Worm (Caenorhabditis elegans) whole organism, L4 larva: ENCODE measurements around the gene F10D7.5.
A peak's percentile ranks its signal among the peaks of the same experiment; 100 is the strongest.

Experiments
- D1046.2 ChIP-seq: fragments of 200-800 bp; sonication (Bioruptor generic); IDR thresholded peaks from 2 replicates; pipeline ENCODE4 v1.3.6; 2022; ENCODE audit warnings: missing genetic modification characterization, missing compliant biosample characterization
- F10B5.3 ChIP-seq: sonication (generic microtip); optimal IDR thresholded peaks from 2 replicates; lab custom pipeline; 2016; ENCODE audit warnings: mild to moderate bottlenecking, missing genetic modification characterization, missing compliant biosample characterization
- F26F4.8 ChIP-seq: fragments of 200-800 bp; sonication (Bioruptor generic); conservative IDR thresholded peaks from 2 replicates; pipeline ENCODE4 v1.3.6; 2022; ENCODE audit warnings: missing genetic modification characterization, missing compliant biosample characterization
- F44E2.7 ChIP-seq: fragments of 200-800 bp; sonication (Bioruptor generic); IDR thresholded peaks from 2 replicates; pipeline ENCODE4 v2.1.2; 2022; ENCODE audit warnings: missing genetic modification characterization, missing compliant biosample characterization
- F49E8.2 ChIP-seq: sonication (generic microtip); optimal IDR thresholded peaks from 2 replicates; lab custom pipeline; 2016; ENCODE audit warnings: missing compliant biosample characterization, mild to moderate bottlenecking, missing genetic modification characterization, borderline replicate concordance
- Y105C5A.15 ChIP-seq: fragments of 200-800 bp; sonication (Bioruptor generic); IDR thresholded peaks from 2 replicates; pipeline ENCODE4 v1.3.6; 2022; ENCODE audit warnings: missing genetic modification characterization, missing compliant biosample characterization
- Y5F2A.4 ChIP-seq: fragments of 200-800 bp; sonication (Bioruptor generic); optimal IDR thresholded peaks from 2 replicates; lab custom pipeline; 2018; ENCODE audit warnings: mild to moderate bottlenecking, missing genetic modification characterization, missing compliant biosample characterization
- ZK546.5 ChIP-seq, 2 experiments: sonication (generic microtip); optimal IDR thresholded peaks; 2 replicates each; lab custom pipeline; 2017; ENCODE audit warnings: missing biosample characterization in 2 of 2, missing genetic modification characterization in 2 of 2
- aha-1 ChIP-seq: fragments of 150-350 bp; peaks from one replicate; lab custom pipeline; 2014; ENCODE audit warnings: missing biosample characterization, missing genetic modification characterization
- aly-2 ChIP-seq: sonication (generic microtip); optimal IDR thresholded peaks from 2 replicates; lab custom pipeline; 2018; ENCODE audit warnings: missing biosample characterization, missing genetic modification characterization
- arid-1 ChIP-seq: fragments of 200-800 bp; sonication (Bioruptor generic); conservative IDR thresholded peaks from 2 replicates; pipeline ENCODE4 v1.3.6; 2022; ENCODE audit warnings: missing genetic modification reagents, missing genetic modification characterization, missing compliant biosample characterization
- attf-4 ChIP-seq: sonication (generic microtip); optimal IDR thresholded peaks from 3 replicates; lab custom pipeline; 2017; ENCODE audit warnings: missing biosample characterization, missing genetic modification characterization
- ceh-28 ChIP-seq: fragments of 150-350 bp; optimal IDR thresholded peaks from 2 replicates; lab custom pipeline; 2014; ENCODE audit warnings: missing biosample characterization, missing genetic modification reagents, missing genetic modification characterization
- ceh-32 ChIP-seq: sonication (generic microtip); optimal IDR thresholded peaks from 2 replicates; lab custom pipeline; 2016; ENCODE audit warnings: mild to moderate bottlenecking, missing genetic modification characterization, missing compliant biosample characterization; ENCODE audit not compliant: poor library complexity
- ceh-44 ChIP-seq: fragments of 200-800 bp; sonication (Bioruptor generic); IDR thresholded peaks from 2 replicates; pipeline ENCODE4 v1.3.6; 2022; ENCODE audit warnings: missing genetic modification reagents, missing genetic modification characterization, missing compliant biosample characterization
- ces-1 ChIP-seq: fragments of 150-350 bp; sonication (generic microtip); optimal IDR thresholded peaks from 4 replicates; lab custom pipeline; 2014; ENCODE audit warnings: missing biosample characterization, missing genetic modification reagents, missing genetic modification characterization
- daf-12 ChIP-seq: fragments of 150-350 bp; optimal IDR thresholded peaks from 2 replicates; lab custom pipeline; 2014; ENCODE audit warnings: missing biosample characterization, missing genetic modification reagents, missing genetic modification characterization
- daf-16 ChIP-seq, 3 experiments: sonication (generic microtip); optimal IDR thresholded peaks; 2 replicates each; lab custom pipeline; 2016 to 2017; ENCODE audit warnings: missing genetic modification characterization in 3 of 3, missing genetic modification reagents in 3 of 3, mild to moderate bottlenecking in 2 of 3, missing compliant biosample characterization in 2 of 3, missing biosample characterization in 1 of 3, moderate library complexity in 1 of 3
- dmd-6 ChIP-seq: fragments of 200-800 bp; sonication (Bioruptor generic); IDR thresholded peaks from 2 replicates; pipeline ENCODE4 v1.3.6; 2022; ENCODE audit warnings: missing genetic modification reagents, missing genetic modification characterization, missing compliant biosample characterization
- dpl-1 ChIP-seq: fragments of 150-350 bp; optimal IDR thresholded peaks from 2 replicates; lab custom pipeline; 2014; ENCODE audit warnings: missing biosample characterization, missing genetic modification reagents, missing genetic modification characterization
- egl-43 ChIP-seq: fragments of 200-800 bp; sonication (Bioruptor generic); IDR thresholded peaks from 2 replicates; pipeline ENCODE4 v1.3.6; 2022; ENCODE audit warnings: missing genetic modification reagents, missing genetic modification characterization, missing compliant biosample characterization
- fkh-10 ChIP-seq: fragments of 150-350 bp; optimal IDR thresholded peaks from 2 replicates; lab custom pipeline; 2014; ENCODE audit warnings: missing biosample characterization, missing genetic modification reagents, missing genetic modification characterization
- hlh-30 ChIP-seq: sonication (generic microtip); optimal IDR thresholded peaks from 2 replicates; lab custom pipeline; 2017; ENCODE audit warnings: antibody characterized with exemption, mild to moderate bottlenecking, missing genetic modification characterization, missing compliant biosample characterization; ENCODE audit not compliant: insufficient read depth
- lim-7 ChIP-seq: fragments of 200-800 bp; sonication (Bioruptor generic); IDR thresholded peaks from 2 replicates; pipeline ENCODE4 v1.3.6; 2022; ENCODE audit warnings: missing genetic modification characterization, missing compliant biosample characterization
- lin-15B ChIP-seq: fragments of 150-350 bp; sonication (generic microtip); optimal IDR thresholded peaks from 3 replicates; lab custom pipeline; 2014; ENCODE audit warnings: missing biosample characterization, missing genetic modification characterization
- lin-38 ChIP-seq: fragments of 200-800 bp; sonication (Bioruptor generic); IDR thresholded peaks from 2 replicates; pipeline ENCODE4 v1.3.6; 2022; ENCODE audit warnings: missing genetic modification reagents, missing genetic modification characterization, missing compliant biosample characterization
- lin-39 ChIP-seq: fragments of 150-350 bp; optimal IDR thresholded peaks from 2 replicates; lab custom pipeline; 2014; ENCODE audit warnings: missing biosample characterization, missing genetic modification reagents, missing genetic modification characterization
- lir-3 ChIP-seq: sonication (generic microtip); optimal IDR thresholded peaks from 2 replicates; lab custom pipeline; 2016; ENCODE audit warnings: mild to moderate bottlenecking, missing genetic modification characterization, missing compliant biosample characterization
- lsy-2 ChIP-seq, 2 experiments: fragments of 150-350 bp in 1 of 2; sonication (generic microtip) in 1 of 2; optimal IDR thresholded peaks; 2 replicates each; lab custom pipeline; 2014 to 2017; ENCODE audit warnings: missing biosample characterization in 2 of 2, missing genetic modification characterization in 2 of 2
- mdl-1 ChIP-seq, 2 experiments: fragments of 150-350 bp in 1 of 2; sonication (generic microtip) in 1 of 2; optimal IDR thresholded peaks; 2 replicates each; lab custom pipeline; 2014 to 2017; ENCODE audit warnings: missing biosample characterization in 2 of 2, missing genetic modification characterization in 2 of 2
- mdt-29 ChIP-seq: fragments of 200-800 bp; sonication (Bioruptor generic); IDR thresholded peaks from 2 replicates; pipeline ENCODE4 v1.3.6; 2022; ENCODE audit warnings: missing genetic modification reagents, missing genetic modification characterization, missing compliant biosample characterization
- mep-1 ChIP-seq: fragments of 150-350 bp; sonication (generic microtip); optimal IDR thresholded peaks from 3 replicates; lab custom pipeline; 2014; ENCODE audit warnings: missing biosample characterization, missing genetic modification characterization
- mes-2 ChIP-seq: sonication (generic microtip); optimal IDR thresholded peaks from 2 replicates; lab custom pipeline; 2016; ENCODE audit warnings: missing genotype, mild to moderate bottlenecking, missing genetic modification characterization, missing compliant biosample characterization; ENCODE audit not compliant: poor library complexity, severe bottlenecking
- nhr-10 ChIP-seq: fragments of 150-350 bp; optimal IDR thresholded peaks from 2 replicates; lab custom pipeline; 2014; ENCODE audit warnings: missing biosample characterization, missing genetic modification characterization
- nhr-237 ChIP-seq: sonication (generic microtip); optimal IDR thresholded peaks from 2 replicates; lab custom pipeline; 2017; ENCODE audit warnings: missing biosample characterization, missing genetic modification characterization
- nhr-28 ChIP-seq: fragments of 150-350 bp; optimal IDR thresholded peaks from 2 replicates; lab custom pipeline; 2014; ENCODE audit warnings: missing biosample characterization, missing genetic modification characterization
- nhr-42 ChIP-seq: fragments of 200-800 bp; sonication (Bioruptor generic); IDR thresholded peaks from 2 replicates; pipeline ENCODE4 v1.3.6; 2022; ENCODE audit warnings: missing genetic modification characterization, missing compliant biosample characterization
- nhr-6 ChIP-seq: fragments of 150-350 bp; optimal IDR thresholded peaks from 2 replicates; lab custom pipeline; 2014; ENCODE audit warnings: missing biosample characterization, missing genetic modification characterization
- nhr-77 ChIP-seq: fragments of 150-350 bp; optimal IDR thresholded peaks from 2 replicates; lab custom pipeline; 2014; ENCODE audit warnings: missing biosample characterization, missing genetic modification characterization
- pqm-1 ChIP-seq: sonication (generic microtip); optimal IDR thresholded peaks from 2 replicates; lab custom pipeline; 2017; ENCODE audit warnings: missing biosample characterization, missing genetic modification characterization
- rbr-2 ChIP-seq: sonication (generic microtip); optimal IDR thresholded peaks from 2 replicates; lab custom pipeline; 2016; ENCODE audit warnings: missing genotype, missing genetic modification characterization, missing compliant biosample characterization
- set-16 ChIP-seq: fragments of 200-800 bp; sonication (Bioruptor generic); IDR thresholded peaks from 2 replicates; pipeline ENCODE4 v1.3.6; 2022; ENCODE audit warnings: missing genetic modification reagents, missing genetic modification characterization, missing compliant biosample characterization
- skn-1 ChIP-seq: fragments of 150-350 bp; optimal IDR thresholded peaks from 2 replicates; lab custom pipeline; 2014; ENCODE audit warnings: missing biosample characterization, missing genetic modification characterization
- tag-97 ChIP-seq: fragments of 200-800 bp; sonication (Bioruptor generic); IDR thresholded peaks from 2 replicates; pipeline ENCODE4 v1.3.6; 2022; ENCODE audit warnings: missing genetic modification characterization, missing compliant biosample characterization
- tra-1 ChIP-seq: fragments of 200-800 bp; sonication (Bioruptor generic); IDR thresholded peaks from 2 replicates; pipeline ENCODE4 v1.3.6; 2022; ENCODE audit warnings: missing genetic modification reagents, missing genetic modification characterization, missing compliant biosample characterization
- unc-39 ChIP-seq: sonication (generic microtip); optimal IDR thresholded peaks from 2 replicates; lab custom pipeline; 2017; ENCODE audit warnings: missing biosample characterization, missing genetic modification characterization
- unc-62 ChIP-seq, 3 experiments: fragments of 150-350 bp in 1 of 3; sonication (generic microtip); optimal IDR thresholded peaks in 2 of 3; peaks in 1 of 3; 1 replicate in 1 of 3; 2 replicates in 2 of 3; lab custom pipeline; 2014 to 2017; ENCODE audit warnings: missing biosample characterization in 3 of 3, missing genetic modification characterization in 3 of 3, missing genetic modification reagents in 3 of 3, missing genotype in 1 of 3
- vab-7 ChIP-seq: fragments of 200-800 bp; sonication (Bioruptor generic); IDR thresholded peaks from 2 replicates; pipeline ENCODE4 v1.3.6; 2022; ENCODE audit warnings: missing genetic modification reagents, missing genetic modification characterization, missing compliant biosample characterization
- zag-1 ChIP-seq: fragments of 150-350 bp; optimal IDR thresholded peaks from 2 replicates; lab custom pipeline; 2014; ENCODE audit warnings: missing biosample characterization, missing genetic modification characterization
- zfp-2 ChIP-seq: sonication (generic microtip); optimal IDR thresholded peaks from 2 replicates; lab custom pipeline; 2016; ENCODE audit warnings: mild to moderate bottlenecking, missing genetic modification characterization, missing compliant biosample characterization
- zip-2 ChIP-seq: fragments of 150-350 bp; optimal IDR thresholded peaks from 2 replicates; lab custom pipeline; 2014; ENCODE audit warnings: missing biosample characterization, missing genetic modification characterization

Gene F10D7.5

ce11 chrX:17386130-17386529, 5.3 kb downstream of the F10D7.5 start:
- no peak for TF ChIP-seq tag-97 (GFP tag; lab: Robert Waterston, UW)
- TF ChIP-seq Y5F2A.4: no peak
- TF ChIP-seq mep-1 (tag; lab: Kevin White, UChicago): no peak
- no peak for TF ChIP-seq nhr-10
- TF ChIP-seq daf-16 (GFP tag; optimal IDR thresholded peaks at IDR 0.05; lab: Kevin White, UChicago): no peak
- peak; percentile 81 for TF ChIP-seq daf-16 (tag; optimal IDR thresholded peaks at IDR 0.05; lab: Kevin White, UChicago)
- TF ChIP-seq vab-7 (GFP tag; lab: Robert Waterston, UW): no peak
- no peak for TF ChIP-seq mdt-29 (GFP tag; lab: Robert Waterston, UW)
- TF ChIP-seq F10B5.3 (tag; lab: Kevin White, UChicago): no peak
- TF ChIP-seq ces-1 (GFP tag; lab: Kevin White, UChicago): no peak
- no peak for TF ChIP-seq aha-1 (tag; lab: Kevin White, UChicago)
- TF ChIP-seq unc-62 (GFP tag; optimal IDR thresholded peaks at IDR 0.05 in 1 of 2; lab: Kevin White, UChicago): peak in 1 of 2 experiments; percentile 78
- no peak for TF ChIP-seq unc-62 (tag; optimal IDR thresholded peaks at IDR 0.05; lab: Kevin White, UChicago)
- TF ChIP-seq fkh-10 (GFP tag; lab: Kevin White, UChicago): no peak
- no peak for TF ChIP-seq set-16 (GFP tag; lab: Robert Waterston, UW)
- TF ChIP-seq daf-12: no peak
- no peak for TF ChIP-seq mes-2
- TF ChIP-seq dpl-1 (GFP tag; lab: Kevin White, UChicago): no peak
- no peak for TF ChIP-seq attf-4 (tag; lab: Kevin White, UChicago)
- TF ChIP-seq nhr-237 (tag; lab: Kevin White, UChicago): no peak
- TF ChIP-seq pqm-1 (tag; lab: Kevin White, UChicago): peak; percentile 53
- TF ChIP-seq unc-39 (tag; lab: Kevin White, UChicago): no peak
- no peak for TF ChIP-seq lin-15B (tag; lab: Kevin White, UChicago)
- TF ChIP-seq nhr-42: no peak
- TF ChIP-seq lim-7 (GFP tag; lab: Robert Waterston, UW): no peak
- no peak for TF ChIP-seq ceh-44
- no peak for TF ChIP-seq skn-1 (tag; lab: Kevin White, UChicago)
- peak; percentile 1 for TF ChIP-seq nhr-28 (tag; lab: Kevin White, UChicago)
- no peak for TF ChIP-seq ceh-32 (tag; lab: Kevin White, UChicago)
- TF ChIP-seq zfp-2 (tag; lab: Kevin White, UChicago): no peak
- no peak for TF ChIP-seq F44E2.7 (GFP tag; lab: Robert Waterston, UW)
- TF ChIP-seq lin-39 (tag; lab: Kevin White, UChicago): no peak

ce11 chrX:17385102-17385501, 6.3 kb downstream of the F10D7.5 start:
- TF ChIP-seq unc-62 (GFP tag; optimal IDR thresholded peaks at IDR 0.05 in 1 of 2; lab: Kevin White, UChicago): peak in 1 of 2 experiments; percentile 85
- TF ChIP-seq unc-62 (tag; optimal IDR thresholded peaks at IDR 0.05; lab: Kevin White, UChicago): no peak
- TF ChIP-seq nhr-237 (tag; lab: Kevin White, UChicago): no peak
- TF ChIP-seq arid-1 (GFP tag; lab: Robert Waterston, UW): no peak
- TF ChIP-seq dmd-6 (GFP tag; lab: Robert Waterston, UW): no peak
- TF ChIP-seq D1046.2: no peak
- no peak for TF ChIP-seq mdt-29 (GFP tag; lab: Robert Waterston, UW)
- TF ChIP-seq zip-2 (tag; lab: Kevin White, UChicago): no peak
- no peak for TF ChIP-seq rbr-2 (tag; lab: Kevin White, UChicago)
- TF ChIP-seq aly-2 (tag; lab: Kevin White, UChicago): no peak
- TF ChIP-seq zag-1 (tag; lab: Kevin White, UChicago): no peak
- TF ChIP-seq lin-38 (GFP tag; lab: Robert Waterston, UW): no peak
- no peak for TF ChIP-seq F26F4.8 (GFP tag; lab: Robert Waterston, UW)
- TF ChIP-seq ceh-44: no peak
- no peak for TF ChIP-seq tra-1 (GFP tag; lab: Robert Waterston, UW)
- TF ChIP-seq ZK546.5 (tag; optimal IDR thresholded peaks at IDR 0.05; lab: Kevin White, UChicago): no peak
- TF ChIP-seq lir-3 (tag; lab: Kevin White, UChicago): no peak
- no peak for TF ChIP-seq egl-43 (GFP tag; lab: Robert Waterston, UW)
- no peak for TF ChIP-seq Y105C5A.15 (GFP tag; lab: Robert Waterston, UW)
- no peak for TF ChIP-seq lsy-2 (tag; optimal IDR thresholded peaks at IDR 0.05; lab: Kevin White, UChicago)
- TF ChIP-seq ces-1 (GFP tag; lab: Kevin White, UChicago): no peak
- TF ChIP-seq hlh-30: peak; percentile 46
- no peak for TF ChIP-seq attf-4 (tag; lab: Kevin White, UChicago)
- TF ChIP-seq mdl-1 (tag; optimal IDR thresholded peaks at IDR 0.05; lab: Kevin White, UChicago): no peak
- no peak for TF ChIP-seq nhr-6
- no peak for TF ChIP-seq nhr-77
- no peak for TF ChIP-seq F49E8.2
- TF ChIP-seq mep-1 (tag; lab: Kevin White, UChicago): no peak
- no peak for TF ChIP-seq ceh-28 (tag; lab: Kevin White, UChicago)
